Worm (Caenorhabditis elegans) whole organism, L4 larva: ENCODE results near the gene scav-2.

Experiments
- D1046.2 ChIP-seq: fragments of 200-800 bp; sonication (Bioruptor generic); IDR thresholded peaks from 2 replicates; pipeline ENCODE4 v1.3.6; 2022; ENCODE audit warnings: missing genetic modification characterization, missing compliant biosample characterization
- F44E2.7 ChIP-seq: fragments of 200-800 bp; sonication (Bioruptor generic); IDR thresholded peaks from 2 replicates; pipeline ENCODE4 v2.1.2; 2022; ENCODE audit warnings: missing genetic modification characterization, missing compliant biosample characterization
- R02D3.7 ChIP-seq: fragments of 150-350 bp; sonication (generic microtip); optimal IDR thresholded peaks from 3 replicates; lab custom pipeline; 2014; ENCODE audit warnings: missing biosample characterization, missing genetic modification characterization
- T20F7.1 ChIP-seq: fragments of 200-800 bp; sonication (Bioruptor generic); optimal IDR thresholded peaks from 2 replicates; lab custom pipeline; 2018; ENCODE audit warnings: mild to moderate bottlenecking, missing genetic modification characterization, missing compliant biosample characterization
- Y48G9A.11 ChIP-seq: fragments of 200-800 bp; sonication (Bioruptor generic); IDR thresholded peaks from 2 replicates; pipeline ENCODE4 v1.3.6; 2022; ENCODE audit warnings: missing genetic modification reagents, missing genetic modification characterization, missing compliant biosample characterization
- Y75B8A.6 ChIP-seq: fragments of 200-800 bp; sonication (Bioruptor generic); IDR thresholded peaks from 2 replicates; pipeline ENCODE4 v1.3.6; 2022; ENCODE audit warnings: missing genetic modification reagents, missing genetic modification characterization, missing compliant biosample characterization
- aly-2 ChIP-seq: sonication (generic microtip); optimal IDR thresholded peaks from 2 replicates; lab custom pipeline; 2018; ENCODE audit warnings: missing biosample characterization, missing genetic modification characterization
- ama-1 ChIP-seq: fragments of 150-350 bp; optimal IDR thresholded peaks from 2 replicates; lab custom pipeline; 2014; ENCODE audit warnings: inconsistent platforms, mixed read lengths
- ceh-20 ChIP-seq: fragments of 200-800 bp; sonication (Bioruptor generic); IDR thresholded peaks from 2 replicates; pipeline ENCODE4 v1.3.6; 2022; ENCODE audit warnings: missing genetic modification reagents, missing genetic modification characterization, missing compliant biosample characterization
- ceh-32 ChIP-seq: sonication (generic microtip); optimal IDR thresholded peaks from 2 replicates; lab custom pipeline; 2016; ENCODE audit warnings: mild to moderate bottlenecking, missing genetic modification characterization, missing compliant biosample characterization; ENCODE audit not compliant: poor library complexity
- ces-1 ChIP-seq: fragments of 150-350 bp; sonication (generic microtip); optimal IDR thresholded peaks from 4 replicates; lab custom pipeline; 2014; ENCODE audit warnings: missing biosample characterization, missing genetic modification reagents, missing genetic modification characterization
- ctbp-1 ChIP-seq: fragments of 200-800 bp; sonication (Bioruptor generic); IDR thresholded peaks from 2 replicates; pipeline ENCODE4 v1.3.6; 2022; ENCODE audit warnings: missing genetic modification reagents, missing genetic modification characterization, missing compliant biosample characterization
- daf-12 ChIP-seq: fragments of 150-350 bp; optimal IDR thresholded peaks from 2 replicates; lab custom pipeline; 2014; ENCODE audit warnings: missing biosample characterization, missing genetic modification reagents, missing genetic modification characterization
- daf-16 ChIP-seq, 3 experiments: sonication (generic microtip); optimal IDR thresholded peaks; 2 replicates each; lab custom pipeline; 2016 to 2017; ENCODE audit warnings: missing genetic modification characterization in 3 of 3, missing genetic modification reagents in 3 of 3, mild to moderate bottlenecking in 2 of 3, missing compliant biosample characterization in 2 of 3, missing biosample characterization in 1 of 3, moderate library complexity in 1 of 3
- dmd-9 ChIP-seq: fragments of 200-800 bp; sonication (Bioruptor generic); IDR thresholded peaks from 2 replicates; pipeline ENCODE4 v1.3.6; 2022; ENCODE audit warnings: missing genetic modification reagents, missing genetic modification characterization, missing compliant biosample characterization
- duxl-1 ChIP-seq: sonication (generic microtip); optimal IDR thresholded peaks from 2 replicates; lab custom pipeline; 2016; ENCODE audit warnings: mild to moderate bottlenecking, missing genetic modification characterization, moderate library complexity, missing compliant biosample characterization; ENCODE audit not compliant: poor library complexity
- dve-1 ChIP-seq: sonication (generic microtip); optimal IDR thresholded peaks from 2 replicates; lab custom pipeline; 2017; ENCODE audit warnings: antibody characterized with exemption, mild to moderate bottlenecking, missing genetic modification characterization, missing compliant biosample characterization; ENCODE audit not compliant: insufficient read depth
- fos-1 ChIP-seq: fragments of 150-350 bp; optimal IDR thresholded peaks from 2 replicates; lab custom pipeline; 2014; ENCODE audit warnings: missing biosample characterization, missing genetic modification characterization
- gei-8 ChIP-seq: fragments of 200-800 bp; sonication (Bioruptor generic); optimal IDR thresholded peaks from 2 replicates; lab custom pipeline; 2018; ENCODE audit warnings: mild to moderate bottlenecking, missing genetic modification characterization, missing compliant biosample characterization
- hif-1 ChIP-seq, 2 experiments: sonication (generic microtip); optimal IDR thresholded peaks; 2 replicates each; lab custom pipeline; 2016 to 2017; ENCODE audit warnings: missing compliant biosample characterization in 2 of 2, missing genetic modification characterization in 2 of 2, missing genetic modification reagents in 2 of 2, missing genotype in 2 of 2, mild to moderate bottlenecking in 1 of 2
- hlh-30 ChIP-seq: sonication (generic microtip); optimal IDR thresholded peaks from 2 replicates; lab custom pipeline; 2017; ENCODE audit warnings: antibody characterized with exemption, mild to moderate bottlenecking, missing genetic modification characterization, missing compliant biosample characterization; ENCODE audit not compliant: insufficient read depth
- lin-13 ChIP-seq: fragments of 150-350 bp; optimal IDR thresholded peaks from 2 replicates; lab custom pipeline; 2014; ENCODE audit warnings: missing biosample characterization, missing genetic modification reagents, missing genetic modification characterization
- lin-38 ChIP-seq: fragments of 200-800 bp; sonication (Bioruptor generic); IDR thresholded peaks from 2 replicates; pipeline ENCODE4 v1.3.6; 2022; ENCODE audit warnings: missing genetic modification reagents, missing genetic modification characterization, missing compliant biosample characterization
- lir-3 ChIP-seq: sonication (generic microtip); optimal IDR thresholded peaks from 2 replicates; lab custom pipeline; 2016; ENCODE audit warnings: mild to moderate bottlenecking, missing genetic modification characterization, missing compliant biosample characterization
- lsy-2 ChIP-seq, 2 experiments: fragments of 150-350 bp in 1 of 2; sonication (generic microtip) in 1 of 2; optimal IDR thresholded peaks; 2 replicates each; lab custom pipeline; 2014 to 2017; ENCODE audit warnings: missing biosample characterization in 2 of 2, missing genetic modification characterization in 2 of 2
- madf-5 ChIP-seq, 2 experiments: fragments of 200-800 bp; sonication (Bioruptor generic); IDR thresholded peaks; 2 replicates each; pipeline ENCODE4 v1.3.6; 2022; ENCODE audit warnings: missing compliant biosample characterization in 2 of 2, missing genetic modification characterization in 2 of 2
- madf-9 ChIP-seq: fragments of 200-800 bp; sonication (Bioruptor generic); conservative IDR thresholded peaks from 2 replicates; pipeline ENCODE4 v1.3.6; 2022; ENCODE audit warnings: missing genetic modification reagents, missing genetic modification characterization, missing compliant biosample characterization
- mdl-1 ChIP-seq, 2 experiments: fragments of 150-350 bp in 1 of 2; sonication (generic microtip) in 1 of 2; optimal IDR thresholded peaks; 2 replicates each; lab custom pipeline; 2014 to 2017; ENCODE audit warnings: missing biosample characterization in 2 of 2, missing genetic modification characterization in 2 of 2
- mdt-29 ChIP-seq: fragments of 200-800 bp; sonication (Bioruptor generic); IDR thresholded peaks from 2 replicates; pipeline ENCODE4 v1.3.6; 2022; ENCODE audit warnings: missing genetic modification reagents, missing genetic modification characterization, missing compliant biosample characterization
- mes-2 ChIP-seq: sonication (generic microtip); optimal IDR thresholded peaks from 2 replicates; lab custom pipeline; 2016; ENCODE audit warnings: missing genotype, mild to moderate bottlenecking, missing genetic modification characterization, missing compliant biosample characterization; ENCODE audit not compliant: poor library complexity, severe bottlenecking
- mxl-3 ChIP-seq: fragments of 200-800 bp; sonication (Bioruptor generic); optimal IDR thresholded peaks from 2 replicates; lab custom pipeline; 2018; ENCODE audit warnings: mild to moderate bottlenecking, missing genetic modification characterization, missing compliant biosample characterization
- nhr-102 ChIP-seq: sonication (generic microtip); optimal IDR thresholded peaks from 2 replicates; lab custom pipeline; 2016; ENCODE audit warnings: mild to moderate bottlenecking, missing genetic modification characterization, moderate library complexity, missing compliant biosample characterization
- nhr-41 ChIP-seq: fragments of 200-800 bp; sonication (Bioruptor generic); IDR thresholded peaks from 2 replicates; pipeline ENCODE4 v1.3.6; 2022; ENCODE audit warnings: missing genetic modification reagents, missing genetic modification characterization, missing compliant biosample characterization
- nhr-42 ChIP-seq: fragments of 200-800 bp; sonication (Bioruptor generic); IDR thresholded peaks from 2 replicates; pipeline ENCODE4 v1.3.6; 2022; ENCODE audit warnings: missing genetic modification characterization, missing compliant biosample characterization
- nhr-48 ChIP-seq: sonication (generic microtip); optimal IDR thresholded peaks from 2 replicates; lab custom pipeline; 2016; ENCODE audit warnings: mild to moderate bottlenecking, missing genetic modification characterization, missing compliant biosample characterization
- nhr-77 ChIP-seq: fragments of 150-350 bp; optimal IDR thresholded peaks from 2 replicates; lab custom pipeline; 2014; ENCODE audit warnings: missing biosample characterization, missing genetic modification characterization
- pha-4 ChIP-seq, 2 experiments: fragments of 150-350 bp in 1 of 2; fragments of 200-800 bp in 1 of 2; sonication (Bioruptor generic) in 1 of 2; IDR thresholded peaks in 1 of 2; optimal IDR thresholded peaks in 1 of 2; 2 replicates each; pipeline versions ENCODE4 v1.3.6 to Lab custom; 2014 to 2022; ENCODE audit warnings: missing genetic modification characterization in 2 of 2, missing genetic modification reagents in 2 of 2, missing biosample characterization in 1 of 2, missing compliant biosample characterization in 1 of 2
- pqm-1 ChIP-seq: sonication (generic microtip); optimal IDR thresholded peaks from 2 replicates; lab custom pipeline; 2017; ENCODE audit warnings: missing biosample characterization, missing genetic modification characterization
- rbr-2 ChIP-seq: sonication (generic microtip); optimal IDR thresholded peaks from 2 replicates; lab custom pipeline; 2016; ENCODE audit warnings: missing genotype, missing genetic modification characterization, missing compliant biosample characterization
- sdz-12 ChIP-seq: fragments of 200-800 bp; sonication (Bioruptor generic); optimal IDR thresholded peaks from 2 replicates; lab custom pipeline; 2018; ENCODE audit warnings: mild to moderate bottlenecking, missing genetic modification characterization, missing compliant biosample characterization
- snpc-1.2 ChIP-seq: fragments of 200-800 bp; sonication (Bioruptor generic); IDR thresholded peaks from 2 replicates; pipeline ENCODE4 v1.3.6; 2022; ENCODE audit warnings: missing genetic modification reagents, missing genetic modification characterization, missing compliant biosample characterization
- snpc-4 ChIP-seq: fragments of 150-350 bp; optimal IDR thresholded peaks from 2 replicates; lab custom pipeline; 2014; ENCODE audit warnings: missing biosample characterization, missing genetic modification characterization
- spr-3 ChIP-seq: fragments of 200-800 bp; sonication (Bioruptor generic); optimal IDR thresholded peaks from 2 replicates; lab custom pipeline; 2018; ENCODE audit warnings: mild to moderate bottlenecking, missing genetic modification characterization, missing compliant biosample characterization
- unc-130 ChIP-seq: sonication (generic microtip); optimal IDR thresholded peaks from 2 replicates; lab custom pipeline; 2016; ENCODE audit warnings: missing genetic modification reagents, missing genetic modification characterization, missing compliant biosample characterization
- unc-62 ChIP-seq, 3 experiments: fragments of 150-350 bp in 1 of 3; sonication (generic microtip); optimal IDR thresholded peaks in 2 of 3; peaks in 1 of 3; 1 replicate in 1 of 3; 2 replicates in 2 of 3; lab custom pipeline; 2014 to 2017; ENCODE audit warnings: missing biosample characterization in 3 of 3, missing genetic modification characterization in 3 of 3, missing genetic modification reagents in 3 of 3, missing genotype in 1 of 3
- zag-1 ChIP-seq: fragments of 150-350 bp; optimal IDR thresholded peaks from 2 replicates; lab custom pipeline; 2014; ENCODE audit warnings: missing biosample characterization, missing genetic modification characterization
- zfp-2 ChIP-seq: sonication (generic microtip); optimal IDR thresholded peaks from 2 replicates; lab custom pipeline; 2016; ENCODE audit warnings: mild to moderate bottlenecking, missing genetic modification characterization, missing compliant biosample characterization
- zip-11 ChIP-seq: fragments of 200-800 bp; sonication (Bioruptor generic); IDR thresholded peaks from 2 replicates; pipeline ENCODE4 v1.3.6; 2022; ENCODE audit warnings: missing genetic modification characterization, missing compliant biosample characterization

Gene scav-2

ce11 chrIII:13527424-13528097 lies 27.6 kb downstream of the scav-2 start, which contains the start of gene lron-13 (continued):
- TF ChIP-seq mxl-3 (peak; percentile 31), aly-2 (tag; lab: Kevin White, UChicago) (no peak), unc-130 (GFP tag; lab: Kevin White, UChicago) (no peak), ceh-32 (tag; lab: Kevin White, UChicago) (no peak), nhr-41 (no peak), ctbp-1 (GFP tag; lab: Robert Waterston, UW) (no peak), lsy-2 (tag; optimal IDR thresholded peaks at IDR 0.05; lab: Kevin White, UChicago) (no peak), nhr-42 (GFP tag; lab: Robert Waterston, UW) (no peak), Y48G9A.11 (no peak), pha-4 (GFP tag; IDR thresholded peaks at IDR 0.05; lab: Robert Waterston, UW) (no peak), pha-4 (tag; optimal IDR thresholded peaks at IDR 0.05; lab: Kevin White, UChicago) (no peak), mdt-29 (no peak), ceh-20 (no peak), zfp-2 (no peak), rbr-2 (tag; lab: Kevin White, UChicago) (no peak), dve-1 (peak; percentile 45), ama-1 (peak; percentile 2), spr-3 (GFP tag; lab: Kevin White, UChicago) (no peak), daf-12 (tag; lab: Kevin White, UChicago) (no peak), hlh-30 (tag; lab: Kevin White, UChicago) (no peak), madf-5 (GFP tag; IDR thresholded peaks at IDR 0.05; lab: Robert Waterston, UW) (no peak), F44E2.7 (GFP tag; lab: Robert Waterston, UW) (no peak), mdl-1 (tag; optimal IDR thresholded peaks at IDR 0.05; lab: Kevin White, UChicago) (no peak), T20F7.1 (GFP tag; lab: Kevin White, UChicago) (no peak), daf-16 (GFP tag; optimal IDR thresholded peaks at IDR 0.05; lab: Kevin White, UChicago) (no peak), daf-16 (tag; optimal IDR thresholded peaks at IDR 0.05; lab: Kevin White, UChicago) (peak; percentile 26), unc-62 (GFP tag; optimal IDR thresholded peaks at IDR 0.05 in 1 of 2; lab: Kevin White, UChicago) (peak in 1 of 2 experiments; percentile 92), unc-62 (tag; optimal IDR thresholded peaks at IDR 0.05; lab: Kevin White, UChicago) (no peak), sdz-12 (GFP tag; lab: Kevin White, UChicago) (no peak), pqm-1 (tag; lab: Kevin White, UChicago) (peak; percentile 45), nhr-48 (no peak), lir-3 (tag; lab: Kevin White, UChicago) (no peak), Y75B8A.6 (GFP tag; lab: Robert Waterston, UW) (no peak), hif-1 (tag; optimal IDR thresholded peaks at IDR 0.05; lab: Kevin White, UChicago) (no peak), zag-1 (tag; lab: Kevin White, UChicago) (no peak), lin-38 (GFP tag; lab: Robert Waterston, UW) (no peak), snpc-1.2 (GFP tag; lab: Robert Waterston, UW) (no peak), gei-8 (GFP tag; lab: Kevin White, UChicago) (no peak), lin-13 (GFP tag; lab: Kevin White, UChicago) (no peak), dmd-9 (GFP tag; lab: Robert Waterston, UW) (no peak), nhr-102 (tag; lab: Kevin White, UChicago) (no peak), D1046.2 (GFP tag; lab: Robert Waterston, UW) (no peak), mes-2 (tag; lab: Kevin White, UChicago) (peak; percentile 54), madf-9 (0 out of 2 replicates have a peak, but pooled peaks have one; percentile 4), ces-1 (GFP tag; lab: Kevin White, UChicago) (no peak), R02D3.7 (tag; lab: Kevin White, UChicago) (no peak), nhr-77 (tag; lab: Kevin White, UChicago) (no peak), zip-11 (GFP tag; lab: Robert Waterston, UW) (no peak), duxl-1 (tag; lab: Kevin White, UChicago) (no peak), fos-1 (tag; lab: Kevin White, UChicago) (no peak), snpc-4 (no peak)
- TF ChIP-seq, all 104 proteins: peak for 13
